Worm (Caenorhabditis elegans): ENCODE measurements around the gene Y38H8A.1.
"Not testable (repeated sequence)": the region's sequence is repeated elsewhere in the genome, so short reads cannot be mapped to it uniquely, and the experiment has no call there.

ce11 chrIV:13463889-13464288, 18.7 kb upstream of the Y38H8A.1 start:
- not testable (repeated sequence) for TF ChIP-seq hmbx-1 (tag; optimal IDR thresholded peaks at IDR 0.05); tra-4 (tag; optimal IDR thresholded peaks at IDR 0.05); ama-1 (optimal IDR thresholded peaks at IDR 0.05); ceh-13 (GFP tag; optimal IDR thresholded peaks at IDR 0.05); ceh-36 (tag; optimal IDR thresholded peaks at IDR 0.05); B0310.2 (tag; optimal IDR thresholded peaks at IDR 0.05); scrt-1 (GFP tag; IDR thresholded peaks at IDR 0.05); sea-1 (GFP tag; conservative IDR thresholded peaks at IDR 0.05); tbx-37 (GFP tag; conservative IDR thresholded peaks at IDR 0.05); aly-1 (tag; optimal IDR thresholded peaks at IDR 0.05); F13C5.2 (tag; optimal IDR thresholded peaks at IDR 0.05)
- peak; percentile 66; the same call in 1 of the 2 replicates for TF ChIP-seq pes-1 (GFP tag; IDR thresholded peaks at IDR 0.05)

Measured in whole organism, early embryonic.